Worm (Caenorhabditis elegans) whole organism, late embryonic: Measurements from ENCODE around the gene C54F6.12.

Experiments used
- ceh-18 ChIP-seq: sonication (generic microtip); optimal IDR thresholded peaks from 2 replicates; lab custom pipeline; 2016; ENCODE audit warnings: missing genetic modification characterization, missing compliant biosample characterization
- ceh-30 ChIP-seq: fragments of 150-350 bp; optimal IDR thresholded peaks from 2 replicates; lab custom pipeline; 2014; ENCODE audit warnings: missing biosample characterization, missing genetic modification characterization
- fkh-10 ChIP-seq: fragments of 150-350 bp; optimal IDR thresholded peaks from 2 replicates; lab custom pipeline; 2014; ENCODE audit warnings: missing biosample characterization, missing genetic modification reagents, missing genetic modification characterization
- hlh-8 ChIP-seq: sonication (generic microtip); optimal IDR thresholded peaks from 2 replicates; lab custom pipeline; 2016; ENCODE audit warnings: missing genotype, missing genetic modification characterization, missing compliant biosample characterization
- lin-11 ChIP-seq: fragments of 200-800 bp; sonication (Bioruptor generic); optimal IDR thresholded peaks from 2 replicates; lab custom pipeline; 2018; ENCODE audit warnings: mild to moderate bottlenecking, missing genetic modification characterization, missing compliant biosample characterization
- mec-3 ChIP-seq: sonication (generic microtip); optimal IDR thresholded peaks from 2 replicates; lab custom pipeline; 2016; ENCODE audit warnings: borderline replicate concordance, missing genetic modification characterization, missing compliant biosample characterization
- nfya-1 ChIP-seq: sonication (generic microtip); optimal IDR thresholded peaks from 2 replicates; lab custom pipeline; 2017; ENCODE audit warnings: missing genetic modification characterization, mild to moderate bottlenecking, missing compliant biosample characterization, antibody characterized with exemption, moderate library complexity
- pha-2 ChIP-seq: sonication (generic microtip); optimal IDR thresholded peaks from 2 replicates; lab custom pipeline; 2017; ENCODE audit warnings: mild to moderate bottlenecking, missing genetic modification characterization, missing compliant biosample characterization
- pha-4 ChIP-seq: fragments of 150-350 bp; optimal IDR thresholded peaks from 2 replicates; lab custom pipeline; 2018; ENCODE audit warnings: missing biosample characterization, missing genetic modification reagents, missing genetic modification characterization
- unc-86 ChIP-seq: sonication (generic microtip); optimal IDR thresholded peaks from 2 replicates; lab custom pipeline; 2016; ENCODE audit warnings: missing genetic modification characterization, missing compliant biosample characterization
- zip-5 ChIP-seq: sonication (generic microtip); optimal IDR thresholded peaks from 2 replicates; lab custom pipeline; 2016; ENCODE audit warnings: missing genetic modification characterization, missing compliant biosample characterization

ce11 chrV:7523392-7523791, 14.5 kb downstream of the C54F6.12 start, which contains the start of gene C54F6.6:
- TF ChIP-seq mec-3 (tag; lab: Kevin White, UChicago): no peak
- TF ChIP-seq nfya-1 (tag; lab: Kevin White, UChicago): no peak
- no peak for TF ChIP-seq hlh-8 (tag; lab: Kevin White, UChicago)
- TF ChIP-seq unc-86 (tag; lab: Kevin White, UChicago): no peak
- TF ChIP-seq pha-2 (tag; lab: Kevin White, UChicago): no peak
- no peak for TF ChIP-seq pha-4 (tag; lab: Kevin White, UChicago)
- TF ChIP-seq ceh-18 (tag; lab: Kevin White, UChicago): no peak
- TF ChIP-seq fkh-10 (GFP tag; lab: Kevin White, UChicago): no peak
- no peak for TF ChIP-seq zip-5 (tag; lab: Kevin White, UChicago)
- no peak for TF ChIP-seq lin-11 (tag; lab: Kevin White, UChicago)
- TF ChIP-seq ceh-30: no peak
